Fruit fly (Drosophila melanogaster) whole organism, embryonic: ENCODE measurements around the gene CG10725.

ENCODE experiments used
- Atf-2 ChIP-seq: fragments of 200-800 bp; sonication (Bioruptor generic); optimal IDR thresholded peaks from 2 replicates; lab custom pipeline; 2016; ENCODE audit warnings: missing biosample characterization, missing genetic modification characterization
- Atf3 ChIP-seq: fragments of 200-800 bp; sonication (Bioruptor generic); optimal IDR thresholded peaks from 3 replicates; lab custom pipeline; 2016; ENCODE audit warnings: missing biosample characterization, missing genetic modification characterization
- Atf6 ChIP-seq: fragments of 200-800 bp; sonication (Bioruptor generic); IDR thresholded peaks from 2 replicates; pipeline ENCODE4 v1.3.6; 2022; ENCODE audit warnings: missing biosample characterization, missing genetic modification characterization
- BtbVII ChIP-seq: fragments of 200-800 bp; sonication (Bioruptor generic); optimal IDR thresholded peaks from 3 replicates; lab custom pipeline; 2017; ENCODE audit warnings: missing biosample characterization, mild to moderate bottlenecking, missing genetic modification characterization
- CG10147 ChIP-seq: fragments of 200-800 bp; sonication (Bioruptor generic); optimal IDR thresholded peaks from 2 replicates; lab custom pipeline; 2019; ENCODE audit warnings: missing biosample characterization, mild to moderate bottlenecking, missing genetic modification characterization, moderate library complexity
- CG10654 ChIP-seq: fragments of 200-800 bp; sonication (Bioruptor generic); optimal IDR thresholded peaks from 2 replicates; lab custom pipeline; 2016; ENCODE audit warnings: missing biosample characterization, missing genetic modification characterization
- CG10979 ChIP-seq: fragments of 200-800 bp; sonication (Bioruptor generic); optimal IDR thresholded peaks from 2 replicates; lab custom pipeline; 2018; ENCODE audit warnings: missing biosample characterization, mild to moderate bottlenecking, missing genetic modification characterization, moderate library complexity
- CG11456 ChIP-seq: fragments of 200-800 bp; sonication (Bioruptor generic); IDR thresholded peaks from 3 replicates; pipeline ENCODE4 v1.3.6; 2022; ENCODE audit warnings: missing biosample characterization, missing genetic modification characterization
- CG15269 ChIP-seq: fragments of 200-800 bp; sonication (Bioruptor generic); optimal IDR thresholded peaks from 2 replicates; lab custom pipeline; 2018; ENCODE audit warnings: missing biosample characterization, mild to moderate bottlenecking, missing genetic modification characterization, moderate library complexity
- CG15514 ChIP-seq: fragments of 200-800 bp; sonication (Bioruptor generic); optimal IDR thresholded peaks from 3 replicates; lab custom pipeline; 2017; ENCODE audit warnings: missing biosample characterization, missing genetic modification characterization, mild to moderate bottlenecking, moderate library complexity, missing genetic modification reagents
- CG1602 ChIP-seq: fragments of 200-800 bp; sonication (Bioruptor generic); optimal IDR thresholded peaks from 3 replicates; lab custom pipeline; 2016; ENCODE audit warnings: missing biosample characterization, missing genetic modification characterization
- CG1647 ChIP-seq: fragments of 200-800 bp; sonication (Bioruptor generic); optimal IDR thresholded peaks from 3 replicates; lab custom pipeline; 2016; ENCODE audit warnings: missing biosample characterization, missing genetic modification characterization
- CG17612 ChIP-seq: fragments of 200-800 bp; sonication (Bioruptor generic); IDR thresholded peaks from 2 replicates; pipeline ENCODE4 v1.3.6; 2022; ENCODE audit warnings: missing biosample characterization, missing genetic modification characterization
- CG2202 ChIP-seq: fragments of 200-800 bp; sonication (Bioruptor generic); optimal IDR thresholded peaks from 2 replicates; lab custom pipeline; 2018; ENCODE audit warnings: missing biosample characterization, mild to moderate bottlenecking, missing genetic modification characterization
- CG3065 ChIP-seq: fragments of 200-800 bp; sonication (Bioruptor generic); optimal IDR thresholded peaks from 2 replicates; lab custom pipeline; 2016; ENCODE audit warnings: missing biosample characterization, missing genetic modification characterization
- CG3163 ChIP-seq: fragments of 200-800 bp; sonication (Bioruptor generic); optimal IDR thresholded peaks from 3 replicates; lab custom pipeline; 2016; ENCODE audit warnings: missing biosample characterization, missing genetic modification characterization
- CG32532 ChIP-seq: fragments of 200-800 bp; sonication (Bioruptor generic); IDR thresholded peaks from 2 replicates; pipeline ENCODE4 v1.3.6; 2022; ENCODE audit warnings: missing biosample characterization, missing genetic modification characterization
- CG3838 ChIP-seq: fragments of 200-800 bp; sonication (Bioruptor generic); optimal IDR thresholded peaks from 3 replicates; lab custom pipeline; 2016; ENCODE audit warnings: missing biosample characterization, missing genetic modification characterization
- CG4424 ChIP-seq: fragments of 200-800 bp; sonication (Bioruptor generic); optimal IDR thresholded peaks from 3 replicates; lab custom pipeline; 2016; ENCODE audit warnings: missing biosample characterization, missing genetic modification characterization
- CG6654 ChIP-seq: fragments of 200-800 bp; sonication (Bioruptor generic); optimal IDR thresholded peaks from 2 replicates; lab custom pipeline; 2017; ENCODE audit warnings: missing biosample characterization, mild to moderate bottlenecking, missing genetic modification characterization
- CG9817 ChIP-seq: fragments of 200-800 bp; sonication (Bioruptor generic); optimal IDR thresholded peaks from 2 replicates; lab custom pipeline; 2018; ENCODE audit warnings: missing biosample characterization, mild to moderate bottlenecking, missing genetic modification characterization, moderate library complexity
- CTCF ChIP-seq: fragments of 200-800 bp; sonication (Bioruptor generic); optimal IDR thresholded peaks from 2 replicates; lab custom pipeline; 2017; ENCODE audit warnings: missing biosample characterization, mild to moderate bottlenecking, missing genetic modification characterization, moderate library complexity
- D19A ChIP-seq: fragments of 200-800 bp; optimal IDR thresholded peaks from 3 replicates; lab custom pipeline; 2019; ENCODE audit warnings: missing biosample characterization, mild to moderate bottlenecking, missing genetic modification characterization, moderate library complexity
- Dip2 ChIP-seq: fragments of 200-800 bp; sonication (Bioruptor generic); IDR thresholded peaks from 2 replicates; pipeline ENCODE4 v1.3.6; 2022; ENCODE audit warnings: missing biosample characterization, missing genetic modification characterization
- Hmx ChIP-seq: fragments of 200-800 bp; sonication (Bioruptor generic); optimal IDR thresholded peaks from 2 replicates; lab custom pipeline; 2016; ENCODE audit warnings: missing biosample characterization, missing genetic modification characterization
- Hr51 ChIP-seq, 2 experiments: fragments of 200-800 bp; sonication (Bioruptor generic); optimal IDR thresholded peaks; 2 replicates in 1 of 2; 3 replicates in 1 of 2; lab custom pipeline; 2016 to 2018; ENCODE audit warnings: missing biosample characterization in 2 of 2, missing genetic modification characterization in 2 of 2, mild to moderate bottlenecking in 1 of 2, moderate library complexity in 1 of 2
- MESR4 ChIP-seq: fragments of 200-800 bp; sonication (Bioruptor generic); optimal IDR thresholded peaks from 2 replicates; lab custom pipeline; 2018; ENCODE audit warnings: missing biosample characterization, mild to moderate bottlenecking, missing genetic modification characterization, moderate library complexity
- Max ChIP-seq: fragments of 200-800 bp; sonication (Bioruptor generic); optimal IDR thresholded peaks from 2 replicates; lab custom pipeline; 2016; ENCODE audit warnings: missing biosample characterization, mild to moderate bottlenecking, missing genetic modification characterization
- Med ChIP-seq: fragments of 200-800 bp; sonication (Bioruptor generic); peaks from one replicate; lab custom pipeline; 2016; ENCODE audit warnings: missing biosample characterization, missing genetic modification characterization, mild to moderate bottlenecking, inconsistent platforms, moderate library complexity
- Meics ChIP-seq: fragments of 200-800 bp; sonication (Bioruptor generic); optimal IDR thresholded peaks from 2 replicates; lab custom pipeline; 2017; ENCODE audit warnings: missing biosample characterization, mild to moderate bottlenecking, missing genetic modification characterization
- Opbp ChIP-seq: fragments of 200-800 bp; sonication (Bioruptor generic); IDR thresholded peaks from 3 replicates; pipeline ENCODE4 v1.3.6; 2022; ENCODE audit warnings: missing biosample characterization, missing genetic modification characterization; ENCODE audit not compliant: partially characterized antibody
- Optix ChIP-seq: fragments of 200-800 bp; sonication (Bioruptor generic); IDR thresholded peaks from 3 replicates; pipeline ENCODE4 v1.3.6; 2022; ENCODE audit warnings: missing biosample characterization, missing genetic modification characterization
- Stat92E ChIP-seq, 3 experiments: fragments of >200 bp in 2 of 3; fragments of 200-800 bp in 1 of 3; sonication (Bioruptor generic) in 1 of 3; optimal IDR thresholded peaks; 2 replicates each; lab custom pipeline; 2017 to 2019; ENCODE audit warnings: missing biosample characterization in 3 of 3, missing genetic modification characterization in 3 of 3, mild to moderate bottlenecking in 1 of 3, moderate library complexity in 1 of 3
- Xbp1 ChIP-seq: fragments of 200-800 bp; sonication (Bioruptor generic); optimal IDR thresholded peaks from 3 replicates; lab custom pipeline; 2016; ENCODE audit warnings: missing biosample characterization, mild to moderate bottlenecking, missing genetic modification characterization
- ab ChIP-seq: fragments of 200-800 bp; sonication (Bioruptor generic); optimal IDR thresholded peaks from 2 replicates; lab custom pipeline; 2016; ENCODE audit warnings: missing biosample characterization, missing genetic modification characterization
- ato ChIP-seq: fragments of 200-800 bp; sonication (Bioruptor generic); IDR thresholded peaks from 2 replicates; pipeline ENCODE4 v1.3.6; 2022; ENCODE audit warnings: missing biosample characterization, missing genetic modification characterization; ENCODE audit not compliant: partially characterized antibody
- az2 ChIP-seq: fragments of 200-800 bp; sonication (Bioruptor generic); optimal IDR thresholded peaks from 3 replicates; lab custom pipeline; 2016; ENCODE audit warnings: missing biosample characterization, missing genetic modification characterization
- bab2 ChIP-seq: fragments of 200-800 bp; sonication (Bioruptor generic); optimal IDR thresholded peaks from 2 replicates; lab custom pipeline; 2016; ENCODE audit warnings: missing biosample characterization, missing genetic modification characterization
- bsh ChIP-seq, 2 experiments: fragments of 200-800 bp; sonication (Bioruptor generic); optimal IDR thresholded peaks; 2 replicates each; lab custom pipeline; 2017 to 2018; ENCODE audit warnings: mild to moderate bottlenecking in 2 of 2, missing biosample characterization in 2 of 2, missing genetic modification characterization in 2 of 2, moderate library complexity in 1 of 2
- ci ChIP-seq: fragments of 200-800 bp; sonication (Bioruptor generic); IDR thresholded peaks from 3 replicates; pipeline ENCODE4 v1.3.6; 2022; ENCODE audit warnings: missing biosample characterization, missing genetic modification characterization
- crol ChIP-seq: fragments of 200-800 bp; sonication (Bioruptor generic); IDR thresholded peaks from 2 replicates; pipeline ENCODE4 v1.3.6; 2022; ENCODE audit warnings: missing biosample characterization, missing genetic modification characterization
- dan ChIP-seq: fragments of 200-800 bp; sonication (Bioruptor generic); IDR thresholded peaks from 2 replicates; pipeline ENCODE4 v1.3.6; 2022; ENCODE audit warnings: missing biosample characterization, missing genetic modification characterization
- ind ChIP-seq: fragments of 200-800 bp; sonication (Bioruptor generic); optimal IDR thresholded peaks from 3 replicates; lab custom pipeline; 2016; ENCODE audit warnings: missing biosample characterization, missing genetic modification characterization
- luna ChIP-seq: fragments of 200-800 bp; sonication (Bioruptor generic); optimal IDR thresholded peaks from 2 replicates; lab custom pipeline; 2016; ENCODE audit warnings: missing biosample characterization, missing genetic modification characterization
- prd ChIP-seq, 3 experiments: fragments of >200 bp in 2 of 3; fragments of 200-800 bp in 1 of 3; sonication (Bioruptor generic) in 1 of 3; optimal IDR thresholded peaks in 2 of 3; IDR thresholded peaks in 1 of 3; 2 replicates in 2 of 3; 3 replicates in 1 of 3; pipeline versions ENCODE4 v1.3.6 to Lab custom; 2017 to 2022; ENCODE audit warnings: missing biosample characterization in 1 of 3, missing genetic modification characterization in 1 of 3
- repo ChIP-seq: fragments of 200-800 bp; sonication (Bioruptor generic); optimal IDR thresholded peaks from 2 replicates; lab custom pipeline; 2016; ENCODE audit warnings: missing biosample characterization, missing genetic modification characterization
- seq ChIP-seq: fragments of 200-800 bp; sonication (Bioruptor generic); IDR thresholded peaks from 2 replicates; pipeline ENCODE4 v1.3.6; 2022; ENCODE audit warnings: missing biosample characterization, missing genetic modification characterization
- sisA ChIP-seq: fragments of 200-800 bp; sonication (Bioruptor generic); IDR thresholded peaks from 2 replicates; pipeline ENCODE4 v1.3.6; 2022; ENCODE audit warnings: missing biosample characterization, missing genetic modification characterization
- tin ChIP-seq: fragments of 200-800 bp; sonication (Bioruptor generic); optimal IDR thresholded peaks from 3 replicates; lab custom pipeline; 2016; ENCODE audit warnings: missing biosample characterization, missing genetic modification characterization
- wdn ChIP-seq: fragments of 200-800 bp; sonication (Bioruptor generic); IDR thresholded peaks from 2 replicates; pipeline ENCODE4 v1.3.6; 2022; ENCODE audit warnings: missing biosample characterization, missing genetic modification characterization
- wek ChIP-seq: fragments of 200-800 bp; sonication (Bioruptor generic); optimal IDR thresholded peaks from 3 replicates; lab custom pipeline; 2018; ENCODE audit warnings: missing biosample characterization, mild to moderate bottlenecking, missing genetic modification characterization, moderate library complexity
- yki ChIP-seq: fragments of >200 bp; optimal IDR thresholded peaks from 3 replicates; lab custom pipeline; 2018

CG10725 gene

DNA sequence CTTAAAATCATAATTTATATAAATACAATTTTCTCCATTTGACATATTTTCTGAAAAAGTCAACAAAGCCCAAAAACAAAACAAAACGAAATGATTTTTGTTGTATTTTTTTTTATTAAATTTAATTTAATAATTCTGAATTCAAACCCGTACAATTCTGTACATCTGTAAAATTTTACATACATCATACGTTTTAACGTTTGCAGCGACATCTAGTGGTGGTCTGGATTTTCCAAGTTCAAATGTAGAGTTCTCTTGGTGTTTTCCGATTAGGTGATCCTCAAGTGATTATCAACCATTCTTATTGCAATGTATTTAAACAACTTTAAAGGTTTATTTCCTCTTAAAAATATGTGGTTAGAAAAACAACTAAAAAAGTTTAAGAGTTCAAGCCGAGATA, 26.8 kb upstream of the CG10725 start (continued):
- peak; percentile 90 for TF ChIP-seq Med
- no peak for TF ChIP-seq MESR4 (GFP tag; lab: Kevin White, UChicago)
- no peak for TF ChIP-seq Opbp (GFP tag; lab: Robert Waterston, UW)
- no peak for TF ChIP-seq repo (GFP tag; lab: Kevin White, UChicago)
- TF ChIP-seq seq (GFP tag; lab: Robert Waterston, UW) = no peak
- TF ChIP-seq wdn (GFP tag; lab: Robert Waterston, UW) = no peak
- TF ChIP-seq yki (lab: Kevin White, UChicago) = peak; percentile 19
- no peak for TF ChIP-seq CG10147 (GFP tag; lab: Kevin White, UChicago)
- TF ChIP-seq az2 (GFP tag; lab: Kevin White, UChicago) = peak; percentile 40
- TF ChIP-seq CG15269 (tag; lab: Kevin White, UChicago) = no peak
- TF ChIP-seq crol (GFP tag; lab: Robert Waterston, UW) = no peak
- no peak for TF ChIP-seq CG15514
- no peak for TF ChIP-seq ab
- no peak for TF ChIP-seq CG3838 (GFP tag; lab: Kevin White, UChicago)
- peak; percentile 11 for TF ChIP-seq bab2 (GFP tag; lab: Kevin White, UChicago)
- peak; percentile 48 for TF ChIP-seq CG9817
- peak; percentile 100 for TF ChIP-seq CG10979 (tag; lab: Kevin White, UChicago)
- TF ChIP-seq D19A (tag; lab: Kevin White, UChicago) = peak; percentile 14
- peak; percentile 43 for TF ChIP-seq tin (GFP tag; lab: Kevin White, UChicago)
- TF ChIP-seq Optix (GFP tag; lab: Robert Waterston, UW) = no peak
- no peak; the same call in 2 of the 3 replicates for TF ChIP-seq ci (GFP tag; lab: Robert Waterston, UW)
- peak; percentile 26 for TF ChIP-seq CG4424
- TF ChIP-seq luna (GFP tag; lab: Kevin White, UChicago) = no peak
- TF ChIP-seq Stat92E (GFP tag; optimal IDR thresholded peaks at IDR 0.05; lab: Kevin White, UChicago) = no peak
- TF ChIP-seq CG2202 (tag; lab: Kevin White, UChicago) = no peak
- TF ChIP-seq wek (GFP tag; lab: Kevin White, UChicago) = no peak
- TF ChIP-seq CTCF (GFP tag; lab: Kevin White, UChicago) = peak; percentile 99
- TF ChIP-seq sisA (GFP tag; lab: Robert Waterston, UW) = peak; percentile 36
- TF ChIP-seq CG10654 = peak; percentile 33
- peak; percentile 20 for TF ChIP-seq CG1647 (GFP tag; lab: Kevin White, UChicago)
- TF ChIP-seq BtbVII (GFP tag; lab: Kevin White, UChicago) = no peak
- no peak for TF ChIP-seq prd (optimal IDR thresholded peaks at IDR 0.05; lab: Kevin White, UChicago)
- no peak for TF ChIP-seq prd (GFP tag; IDR thresholded peaks at IDR 0.05; lab: Robert Waterston, UW)
- TF ChIP-seq CG3065 (GFP tag; lab: Kevin White, UChicago) = no peak
- no peak for TF ChIP-seq Hmx (GFP tag; lab: Kevin White, UChicago)
- peak; percentile 72 for TF ChIP-seq Xbp1 (GFP tag; lab: Kevin White, UChicago)
- TF ChIP-seq CG6654 = no peak
- TF ChIP-seq CG11456 = peak; percentile 83
- TF ChIP-seq Meics (GFP tag; lab: Kevin White, UChicago) = no peak
- peak in 1 of 2 experiments; percentile 16 for TF ChIP-seq bsh (GFP tag; optimal IDR thresholded peaks at IDR 0.05; lab: Kevin White, UChicago)
- no peak for TF ChIP-seq CG17612 (GFP tag; lab: Robert Waterston, UW)
- no peak for TF ChIP-seq Atf6 (GFP tag; lab: Robert Waterston, UW)
- TF ChIP-seq Atf-2 (GFP tag; lab: Kevin White, UChicago) = no peak
- TF ChIP-seq Hr51 (GFP tag; optimal IDR thresholded peaks at IDR 0.05; lab: Kevin White, UChicago) = no peak
- peak; percentile 99 for TF ChIP-seq Dip2 (GFP tag; lab: Robert Waterston, UW)
- no peak for TF ChIP-seq dan (GFP tag; lab: Robert Waterston, UW)
- TF ChIP-seq CG1602 (GFP tag; lab: Kevin White, UChicago) = peak; percentile 43
- TF ChIP-seq ato = no peak
- no peak for TF ChIP-seq Max
- TF ChIP-seq ind (GFP tag; lab: Kevin White, UChicago) = peak; percentile 33
- peak; percentile 4 for TF ChIP-seq CG3163 (GFP tag; lab: Kevin White, UChicago)
- peak; percentile 59; the same call in 1 of the 2 replicates for TF ChIP-seq CG32532 (GFP tag; lab: Robert Waterston, UW)
- TF ChIP-seq Atf3 = no peak
